Worm (Caenorhabditis elegans) whole organism, mixed stage, embryonic: ENCODE data around the gene btb-19.

Experiments
- unc-39 ChIP-seq: fragments of 150-350 bp; optimal IDR thresholded peaks from 2 replicates; lab custom pipeline; 2014; ENCODE audit warnings: missing biosample characterization, missing genetic modification characterization
- unc-62 ChIP-seq: fragments of 150-350 bp; optimal IDR thresholded peaks from 2 replicates; lab custom pipeline; 2014; ENCODE audit warnings: missing biosample characterization, missing genetic modification reagents, missing genetic modification characterization

ce11 chrII:14570541-14571160 is 48.7 kb upstream of the btb-19 start:
- TF ChIP-seq unc-62 (GFP tag; lab: Kevin White, UChicago) (no peak), unc-39 (tag; lab: Kevin White, UChicago) (no peak)
